Fruit fly (Drosophila melanogaster) whole organism, wandering third instar larva: ENCODE measurements around the gene CG8036.
A peak's percentile ranks its signal among the peaks of the same experiment; 100 is the strongest.

Source experiments
- Abd-B ChIP-seq: fragments of >200 bp; optimal IDR thresholded peaks from 2 replicates; lab custom pipeline; 2017; ENCODE audit warnings: missing biosample characterization, missing genetic modification characterization
- CG32264 ChIP-seq: fragments of 200-800 bp; sonication (Bioruptor generic); optimal IDR thresholded peaks from 2 replicates; lab custom pipeline; 2016; ENCODE audit warnings: missing biosample characterization, missing genetic modification characterization
- CrebA ChIP-seq: fragments of 200-800 bp; sonication (Bioruptor generic); optimal IDR thresholded peaks from 2 replicates; lab custom pipeline; 2016; ENCODE audit warnings: missing biosample characterization, mild to moderate bottlenecking, missing genetic modification characterization, borderline replicate concordance
- Dfd ChIP-seq: fragments of >200 bp; optimal IDR thresholded peaks from 2 replicates; lab custom pipeline; 2017; ENCODE audit warnings: missing biosample characterization, missing genetic modification characterization
- GATAd ChIP-seq: sonication (Bioruptor generic); optimal IDR thresholded peaks from 2 replicates; lab custom pipeline; 2016; ENCODE audit warnings: missing biosample characterization, missing genetic modification characterization
- HLH106 ChIP-seq: fragments of 200-800 bp; optimal IDR thresholded peaks from 3 replicates; lab custom pipeline; 2019; ENCODE audit warnings: missing biosample characterization, mild to moderate bottlenecking, missing genetic modification characterization, moderate library complexity
- Hnf4 ChIP-seq: fragments of 200-800 bp; sonication (Bioruptor generic); optimal IDR thresholded peaks from 2 replicates; lab custom pipeline; 2016; ENCODE audit warnings: missing biosample characterization, mild to moderate bottlenecking, missing genetic modification characterization
- Hr78 ChIP-seq: fragments of >200 bp; optimal IDR thresholded peaks from 2 replicates; lab custom pipeline; 2017; ENCODE audit warnings: missing biosample characterization, missing genetic modification characterization
- Hr83 ChIP-seq: fragments of 200-300 bp; sonication (Bioruptor generic); optimal IDR thresholded peaks from 2 replicates; lab custom pipeline; 2016; ENCODE audit warnings: missing biosample characterization, mild to moderate bottlenecking, missing genetic modification characterization, moderate library complexity; ENCODE audit not compliant: poor library complexity, severe bottlenecking
- Mio ChIP-seq: sonication (Bioruptor generic); optimal IDR thresholded peaks from 2 replicates; lab custom pipeline; 2016; ENCODE audit warnings: missing biosample characterization, missing genetic modification characterization
- Myc ChIP-seq: fragments of >200 bp; optimal IDR thresholded peaks from 2 replicates; lab custom pipeline; 2017
- N ChIP-seq: fragments of >200 bp; optimal IDR thresholded peaks from 2 replicates; lab custom pipeline; 2018; ENCODE audit warnings: missing biosample characterization, missing external identifiers, missing genetic modification characterization
- OdsH ChIP-seq: fragments of 200-800 bp; sonication (Bioruptor generic); optimal IDR thresholded peaks from 2 replicates; lab custom pipeline; 2016; ENCODE audit warnings: missing biosample characterization, mild to moderate bottlenecking, missing genetic modification characterization
- Rel ChIP-seq, 2 experiments: fragments of 200-800 bp; sonication (Bioruptor generic) in 1 of 2; optimal IDR thresholded peaks; 2 replicates in 1 of 2; 3 replicates in 1 of 2; lab custom pipeline; 2016 to 2019; ENCODE audit warnings: mild to moderate bottlenecking in 2 of 2, missing biosample characterization in 2 of 2, missing genetic modification characterization in 2 of 2, moderate library complexity in 1 of 2
- Sp1 ChIP-seq: fragments of 200-800 bp; sonication (Bioruptor generic); optimal IDR thresholded peaks from 3 replicates; lab custom pipeline; 2019; ENCODE audit warnings: missing biosample characterization, mild to moderate bottlenecking, missing genetic modification characterization, moderate library complexity
- Vsx2 ChIP-seq: fragments of 200-300, 225-300 bp; sonication (Bioruptor generic); optimal IDR thresholded peaks from 2 replicates; lab custom pipeline; 2018; ENCODE audit warnings: missing biosample characterization, missing genetic modification characterization; ENCODE audit not compliant: partially characterized antibody
- br ChIP-seq: fragments of 200-800 bp; sonication (Bioruptor generic); optimal IDR thresholded peaks from 2 replicates; lab custom pipeline; 2016; ENCODE audit warnings: missing biosample characterization, missing genetic modification characterization
- brk ChIP-seq: fragments of 200-800 bp; sonication (Bioruptor generic); optimal IDR thresholded peaks from 2 replicates; lab custom pipeline; 2016; ENCODE audit warnings: missing biosample characterization, mild to moderate bottlenecking, missing genetic modification characterization
- dmrt93B ChIP-seq: fragments of 200-800 bp; sonication (Bioruptor generic); optimal IDR thresholded peaks from 2 replicates; lab custom pipeline; 2018; ENCODE audit warnings: missing biosample characterization, mild to moderate bottlenecking, missing genetic modification characterization
- dsf ChIP-seq: sonication (Bioruptor generic); optimal IDR thresholded peaks from 2 replicates; lab custom pipeline; 2016; ENCODE audit warnings: missing biosample characterization, missing genetic modification characterization, borderline replicate concordance
- ey ChIP-seq: fragments of 200-800 bp; sonication (Bioruptor generic); optimal IDR thresholded peaks from 2 replicates; lab custom pipeline; 2016; ENCODE audit warnings: missing biosample characterization, missing genetic modification characterization
- foxo ChIP-seq, 2 experiments: fragments of 200-800 bp; sonication (Bioruptor generic); optimal IDR thresholded peaks; 2 replicates in 1 of 2; 3 replicates in 1 of 2; lab custom pipeline; 2016 to 2017; ENCODE audit warnings: missing biosample characterization in 2 of 2, missing genetic modification characterization in 2 of 2
- fru ChIP-seq: fragments of 200-800 bp; sonication (Bioruptor generic); optimal IDR thresholded peaks from 3 replicates; lab custom pipeline; 2016; ENCODE audit warnings: missing biosample characterization, mild to moderate bottlenecking, missing genetic modification characterization
- h ChIP-seq: fragments of 200-800 bp; sonication (Bioruptor generic); optimal IDR thresholded peaks from 3 replicates; lab custom pipeline; 2016; ENCODE audit warnings: missing biosample characterization, mild to moderate bottlenecking, missing genetic modification characterization
- jim ChIP-seq: fragments of 175-275, 200-325 bp; sonication (Bioruptor generic); optimal IDR thresholded peaks from 2 replicates; lab custom pipeline; 2016; ENCODE audit warnings: missing biosample characterization, mild to moderate bottlenecking, missing genetic modification characterization
- lola ChIP-seq: fragments of >200 bp; optimal IDR thresholded peaks from 2 replicates; lab custom pipeline; 2017; ENCODE audit warnings: missing biosample characterization, missing genetic modification characterization
- psq ChIP-seq: fragments of 200-800 bp; sonication (Bioruptor generic); optimal IDR thresholded peaks from 3 replicates; lab custom pipeline; 2017; ENCODE audit warnings: missing biosample characterization, mild to moderate bottlenecking, missing genetic modification characterization, moderate library complexity
- rgr ChIP-seq: fragments of 200-800 bp; sonication (Bioruptor generic); optimal IDR thresholded peaks from 3 replicates; lab custom pipeline; 2016; ENCODE audit warnings: missing biosample characterization, mild to moderate bottlenecking, missing genetic modification characterization
- sage ChIP-seq: fragments of 200-800 bp; sonication (Bioruptor generic); optimal IDR thresholded peaks from 2 replicates; lab custom pipeline; 2016; ENCODE audit warnings: missing biosample characterization, mild to moderate bottlenecking, missing genetic modification characterization
- tai ChIP-seq: sonication (Bioruptor generic); optimal IDR thresholded peaks from 2 replicates; lab custom pipeline; 2016; ENCODE audit warnings: missing biosample characterization, missing genetic modification characterization
- usp ChIP-seq: fragments of >200 bp; optimal IDR thresholded peaks from 2 replicates; lab custom pipeline; 2017; ENCODE audit warnings: missing biosample characterization, missing genetic modification characterization
- woc ChIP-seq: sonication (Bioruptor generic); optimal IDR thresholded peaks from 2 replicates; lab custom pipeline; 2016; ENCODE audit warnings: missing biosample characterization, mild to moderate bottlenecking, missing genetic modification characterization

The CG8036 gene

dm6 chr3R:8686446-8686845 lies 18.8 kb downstream of the CG8036 start:
- TF ChIP-seq woc = no peak
- TF ChIP-seq Myc (lab: Kevin White, UChicago) = no peak
- no peak for TF ChIP-seq Abd-B
- no peak for TF ChIP-seq Hr78
- no peak for TF ChIP-seq h (GFP tag; lab: Kevin White, UChicago)
- TF ChIP-seq CG32264 (GFP tag; lab: Kevin White, UChicago) = no peak
- no peak for TF ChIP-seq dmrt93B (GFP tag; lab: Kevin White, UChicago)
- TF ChIP-seq, all 38 proteins: peak for 0

dm6 chr3R:8694110-8694826 lies 26.6 kb downstream of the CG8036 start:
- TF ChIP-seq brk (GFP tag; lab: Kevin White, UChicago) = no peak
- peak; percentile 39 for TF ChIP-seq CrebA (GFP tag; lab: Kevin White, UChicago)
- no peak for TF ChIP-seq lola
- TF ChIP-seq Sp1 (GFP tag; lab: Kevin White, UChicago) = peak; percentile 79

- TF ChIP-seq Abd-B (no peak), GATAd (GFP tag; lab: Kevin White, UChicago) (no peak), br (GFP tag; lab: Kevin White, UChicago) (no peak), sage (GFP tag; lab: Kevin White, UChicago) (no peak), h (GFP tag; lab: Kevin White, UChicago) (no peak), Mio (GFP tag; lab: Kevin White, UChicago) (no peak), fru (no peak), Vsx2 (GFP tag; lab: Kevin White, UChicago) (no peak), CG32264 (GFP tag; lab: Kevin White, UChicago) (no peak), Myc (lab: Kevin White, UChicago) (no peak), rgr (GFP tag; lab: Kevin White, UChicago) (no peak), usp (GFP tag; lab: Kevin White, UChicago) (no peak), CrebA (GFP tag; lab: Kevin White, UChicago) (no peak)
- TF ChIP-seq, all 38 proteins: peak for 0
Observed at dm6 chr3R:8697772-8698259, 30.1 kb downstream of the CG8036 start, which contains the start of gene hb. Gene hb (minus strand): TSS chr3R:8697822.

- TF ChIP-seq jim (GFP tag; lab: Kevin White, UChicago) (no peak), Hr83 (GFP tag; lab: Kevin White, UChicago) (no peak), usp (GFP tag; lab: Kevin White, UChicago) (no peak), Myc (lab: Kevin White, UChicago) (no peak), Hr78 (no peak), Hnf4 (no peak), dsf (GFP tag; lab: Kevin White, UChicago) (no peak), foxo (GFP tag; optimal IDR thresholded peaks at IDR 0.05; lab: Kevin White, UChicago) (no peak), OdsH (GFP tag; lab: Kevin White, UChicago) (no peak), brk (GFP tag; lab: Kevin White, UChicago) (no peak), psq (no peak), CG32264 (GFP tag; lab: Kevin White, UChicago) (no peak), Rel (GFP tag; optimal IDR thresholded peaks at IDR 0.05; lab: Kevin White, UChicago) (no peak), Rel (tag; optimal IDR thresholded peaks at IDR 0.05; lab: Kevin White, UChicago) (no peak), sage (GFP tag; lab: Kevin White, UChicago) (no peak), tai (GFP tag; lab: Kevin White, UChicago) (no peak), HLH106 (tag; lab: Kevin White, UChicago) (no peak), ey (GFP tag; lab: Kevin White, UChicago) (no peak), Dfd (GFP tag; lab: Kevin White, UChicago) (no peak)
Observed at dm6 chr3R:8699230-8699629, 31.6 kb downstream of the CG8036 start.

dm6 chr3R:8700660-8701059 lies 33.0 kb downstream of the CG8036 start:
- no peak for TF ChIP-seq CrebA (GFP tag; lab: Kevin White, UChicago)
- TF ChIP-seq sage (GFP tag; lab: Kevin White, UChicago) = no peak
- no peak for TF ChIP-seq N
